Fruit fly (Drosophila melanogaster): ENCODE results near the gene GIIIspla2.

DNA sequence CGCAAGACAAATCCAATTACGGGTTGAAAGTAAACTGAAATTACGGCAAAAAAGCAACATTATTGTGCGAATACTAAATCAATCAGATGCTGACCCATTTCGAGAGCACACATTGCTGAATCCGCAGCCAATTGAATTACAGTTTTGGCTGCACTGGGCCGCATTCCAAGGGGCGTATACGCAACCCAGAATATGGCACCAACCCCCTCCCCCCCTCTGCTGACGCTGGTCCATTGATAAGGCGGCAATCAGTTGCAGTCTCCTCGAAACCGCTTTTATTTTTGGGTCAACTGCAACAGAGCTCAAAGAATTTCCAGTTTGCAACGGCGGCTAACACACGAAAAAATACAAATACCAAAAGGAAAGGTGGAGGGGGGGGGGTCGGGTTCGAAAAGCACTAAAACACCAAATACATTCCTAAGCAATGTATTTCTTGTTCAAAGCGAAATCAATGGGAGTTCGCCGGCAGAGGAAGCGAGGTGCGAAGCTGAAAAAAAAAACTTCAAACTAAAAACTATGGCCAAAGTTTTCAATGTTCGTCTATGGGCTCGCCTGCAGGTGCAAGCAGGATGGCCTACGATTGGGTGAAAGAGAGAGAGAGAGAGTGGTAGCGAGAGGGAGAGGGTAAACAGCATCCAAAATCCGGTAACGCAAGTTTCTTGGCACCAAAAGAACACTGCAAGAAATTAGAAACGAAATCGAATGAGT is 38.2 kb downstream of the GIIIspla2 start:
- TF ChIP-seq insv (optimal IDR thresholded peaks at IDR 0.05), result no peak
- no peak for TF ChIP-seq psq (optimal IDR thresholded peaks at IDR 0.05)
- no peak for TF ChIP-seq Sin3A (optimal IDR thresholded peaks at IDR 0.05)
- no peak for TF ChIP-seq ttk (optimal IDR thresholded peaks at IDR 0.05)
